Worm (Caenorhabditis elegans): ENCODE data around the gene K07D4.2.
A peak's percentile ranks its signal among the peaks of the same experiment; 100 is the strongest.

Gene K07D4.2

ce11 chrII:4000430-4000829 lies 44.9 kb downstream of the K07D4.2 start:
- no peak for TF ChIP-seq madf-2 (tag; optimal IDR thresholded peaks at IDR 0.05)
- TF ChIP-seq hlh-6 (tag; optimal IDR thresholded peaks at IDR 0.05), result no peak
- TF ChIP-seq ceh-34 (tag; optimal IDR thresholded peaks at IDR 0.05), result no peak
- no peak for TF ChIP-seq ets-4 (tag; optimal IDR thresholded peaks at IDR 0.05)
- TF ChIP-seq K09A11.1 (tag; optimal IDR thresholded peaks at IDR 0.05; ENCODE audit: insufficient read depth), result no peak
- no peak for TF ChIP-seq ceh-24 (tag; optimal IDR thresholded peaks at IDR 0.05)
- no peak for TF ChIP-seq unc-42 (tag; optimal IDR thresholded peaks at IDR 0.05)
- TF ChIP-seq ceh-31 (tag; optimal IDR thresholded peaks at IDR 0.05), result no peak
- no peak for TF ChIP-seq ceh-6 (GFP tag; optimal IDR thresholded peaks at IDR 0.05)
- no peak for TF ChIP-seq ceh-9 (tag; optimal IDR thresholded peaks at IDR 0.05)

- TF ChIP-seq ceh-6 (GFP tag; optimal IDR thresholded peaks at IDR 0.05), result peak; percentile 7
- peak; percentile 66 for TF ChIP-seq ceh-34 (tag; optimal IDR thresholded peaks at IDR 0.05)
- TF ChIP-seq rnt-1 (tag; optimal IDR thresholded peaks at IDR 0.05), result no peak
- no peak for TF ChIP-seq che-1 (tag; optimal IDR thresholded peaks at IDR 0.05)
- no peak for TF ChIP-seq fax-1 (tag; optimal IDR thresholded peaks at IDR 0.05)
- peak; percentile 43 for TF ChIP-seq fkh-10 (GFP tag; optimal IDR thresholded peaks at IDR 0.05)
- peak; percentile 35 for TF ChIP-seq C08G9.2 (tag; optimal IDR thresholded peaks at IDR 0.05)
- no peak for TF ChIP-seq lin-11 (tag; optimal IDR thresholded peaks at IDR 0.05)
- peak; percentile 38 for TF ChIP-seq ceh-14 (tag; optimal IDR thresholded peaks at IDR 0.05)
- TF ChIP-seq lim-6 (tag; optimal IDR thresholded peaks at IDR 0.05), result no peak
- TF ChIP-seq madf-2 (tag; optimal IDR thresholded peaks at IDR 0.05), result no peak
- no peak for TF ChIP-seq tbx-7 (tag; optimal IDR thresholded peaks at IDR 0.05)
- TF ChIP-seq hlh-13 (GFP tag; optimal IDR thresholded peaks at IDR 0.05), result no peak
- no peak for TF ChIP-seq F13H6.1 (tag; optimal IDR thresholded peaks at IDR 0.05)
- peak; percentile 66 for TF ChIP-seq ref-2 (tag; optimal IDR thresholded peaks at IDR 0.05)
- TF ChIP-seq pha-4 (tag; optimal IDR thresholded peaks at IDR 0.05), result no peak
- TF ChIP-seq ceh-18 (tag; optimal IDR thresholded peaks at IDR 0.05), result no peak
- TF ChIP-seq nfya-1 (tag; optimal IDR thresholded peaks at IDR 0.05), result peak; percentile 28
- TF ChIP-seq ztf-16 (tag; optimal IDR thresholded peaks at IDR 0.05), result no peak
- TF ChIP-seq tbx-2 (tag; optimal IDR thresholded peaks at IDR 0.05), result peak; percentile 59
- no peak for TF ChIP-seq pag-3 (tag; optimal IDR thresholded peaks at IDR 0.05; ENCODE audit: borderline replicate concordance)
- no peak for TF ChIP-seq ets-4 (tag; optimal IDR thresholded peaks at IDR 0.05)
- peak; percentile 27 for TF ChIP-seq ceh-19 (GFP tag; optimal IDR thresholded peaks at IDR 0.05)
- TF ChIP-seq mec-3 (tag; optimal IDR thresholded peaks at IDR 0.05; ENCODE audit: borderline replicate concordance), result no peak
- TF ChIP-seq odd-2 (tag; optimal IDR thresholded peaks at IDR 0.05), result no peak
- TF ChIP-seq hlh-30 (tag; optimal IDR thresholded peaks at IDR 0.05; ENCODE audit: insufficient read depth), result no peak
- peak; percentile 71 for TF ChIP-seq ceh-31 (tag; optimal IDR thresholded peaks at IDR 0.05)
- no peak for TF ChIP-seq unc-55 (GFP tag; optimal IDR thresholded peaks at IDR 0.05)
- peak; percentile 18 for TF ChIP-seq ceh-48 (tag; optimal IDR thresholded peaks at IDR 0.05)
- no peak for TF ChIP-seq pat-9 (tag; optimal IDR thresholded peaks at IDR 0.05)
- no peak for TF ChIP-seq K02D7.2 (tag; optimal IDR thresholded peaks at IDR 0.05)
- TF ChIP-seq pqm-1 (tag; optimal IDR thresholded peaks at IDR 0.05), result no peak
- no peak for TF ChIP-seq ceh-2 (tag; optimal IDR thresholded peaks at IDR 0.05)
- no peak for TF ChIP-seq nhr-232 (tag; optimal IDR thresholded peaks at IDR 0.05)
- TF ChIP-seq zip-5 (tag; optimal IDR thresholded peaks at IDR 0.05), result no peak
- peak; percentile 24 for TF ChIP-seq sdc-2 (tag; optimal IDR thresholded peaks at IDR 0.05)
- TF ChIP-seq unc-42 (tag; optimal IDR thresholded peaks at IDR 0.05), result peak; percentile 94
- TF ChIP-seq npax-4 (tag; optimal IDR thresholded peaks at IDR 0.05), result no peak
These were observed 45.8 kb downstream of the K07D4.2 start for ce11 chrII:3999537-3999936.

All from whole organism, late embryonic.